Fruit fly (Drosophila melanogaster): ENCODE measurements around the gene CG7044.
A peak's percentile ranks its signal among the peaks of the same experiment; 100 is the strongest.

CG7044 gene

DNA sequence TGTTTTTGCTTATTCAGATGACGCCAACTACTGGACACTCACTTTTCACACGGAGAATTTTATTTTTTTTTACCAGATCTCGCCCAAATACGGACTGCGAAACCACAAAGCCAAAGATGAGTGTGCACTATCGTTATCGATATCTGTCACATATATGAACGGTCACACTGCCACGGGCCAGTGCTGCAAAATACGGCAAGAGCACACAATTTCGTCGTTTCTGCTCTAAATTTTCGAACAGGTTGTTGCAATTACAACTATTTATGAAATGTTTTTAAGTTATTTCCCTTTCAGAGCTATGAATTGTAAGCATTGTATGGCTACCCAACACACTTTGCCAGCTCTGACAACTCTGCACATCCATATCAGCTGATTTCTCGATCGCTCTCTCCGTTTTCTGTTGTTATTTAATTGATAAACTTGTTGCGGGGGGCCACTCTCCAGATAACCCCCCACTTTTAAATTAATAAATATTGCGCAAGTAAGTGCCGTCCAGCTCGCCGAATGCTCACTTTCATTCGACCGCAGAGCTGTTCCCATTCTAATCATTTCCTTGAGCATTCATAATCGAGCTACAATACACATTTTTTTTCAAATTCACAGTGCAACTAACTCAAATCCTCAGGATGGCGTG lies 26.0 kb upstream of the CG7044 start, which contains the start of the genes slmb and CG5793 (continued):
- TF ChIP-seq gcm (GFP tag; optimal IDR thresholded peaks at IDR 0.05), result no peak
- no peak for TF ChIP-seq tup (GFP tag; optimal IDR thresholded peaks at IDR 0.05)
- no peak for TF ChIP-seq CG17829 (tag; optimal IDR thresholded peaks at IDR 0.05)
- TF ChIP-seq lov (optimal IDR thresholded peaks at IDR 0.05), result no peak
- no peak for TF ChIP-seq lov (GFP tag; IDR thresholded peaks at IDR 0.05)
- TF ChIP-seq mam (GFP tag; optimal IDR thresholded peaks at IDR 0.05), result peak; percentile 74
- peak; percentile 24 for TF ChIP-seq CG3065 (GFP tag; optimal IDR thresholded peaks at IDR 0.05)
- TF ChIP-seq CG10267 (tag; optimal IDR thresholded peaks at IDR 0.05), result peak; percentile 94
- no peak for TF ChIP-seq zf30C (GFP tag; optimal IDR thresholded peaks at IDR 0.05)
- peak; percentile 74 for TF ChIP-seq CG9932 (GFP tag; IDR thresholded peaks at IDR 0.05)
- TF ChIP-seq kay (GFP tag; optimal IDR thresholded peaks at IDR 0.05), result peak; percentile 73
- TF ChIP-seq CG17361 (GFP tag; IDR thresholded peaks at IDR 0.05), result peak; percentile 23; the same call in 1 of the 3 replicates
- TF ChIP-seq CG30403 (GFP tag; optimal IDR thresholded peaks at IDR 0.05), result peak; percentile 62
- peak; percentile 23 for TF ChIP-seq Mes4 (GFP tag; optimal IDR thresholded peaks at IDR 0.05)
- TF ChIP-seq phol (tag; optimal IDR thresholded peaks at IDR 0.05), result peak; percentile 61
- no peak for TF ChIP-seq Atf6 (GFP tag; IDR thresholded peaks at IDR 0.05)
- peak; percentile 25 for TF ChIP-seq Mad (GFP tag; optimal IDR thresholded peaks at IDR 0.05)
- TF ChIP-seq Dbx (GFP tag; IDR thresholded peaks at IDR 0.05), result peak; percentile 57; the same call in 2 of the 3 replicates
- peak; percentile 16 for TF ChIP-seq CG10654 (GFP tag; optimal IDR thresholded peaks at IDR 0.05)
- TF ChIP-seq CG9876 (GFP tag; optimal IDR thresholded peaks at IDR 0.05), result peak; percentile 35
- peak; percentile 74 for TF ChIP-seq zfh2 (GFP tag; optimal IDR thresholded peaks at IDR 0.05)
- peak in 1 of 2 experiments; percentile 3 for TF ChIP-seq chif (GFP tag; optimal IDR thresholded peaks at IDR 0.05)
- no peak for TF ChIP-seq pita (GFP tag; optimal IDR thresholded peaks at IDR 0.05)
- peak; percentile 87 for TF ChIP-seq Myb (GFP tag; optimal IDR thresholded peaks at IDR 0.05)
- peak; percentile 83 for TF ChIP-seq BEAF-32 (GFP tag; optimal IDR thresholded peaks at IDR 0.05)
- peak; percentile 91 for TF ChIP-seq ERR (GFP tag; optimal IDR thresholded peaks at IDR 0.05)
- no peak for TF ChIP-seq exex (tag; optimal IDR thresholded peaks at IDR 0.05)
- TF ChIP-seq ato (GFP tag; IDR thresholded peaks at IDR 0.05; ENCODE audit: partially characterized antibody), result 0 out of 2 replicates have a peak, but pooled peaks have one; percentile 49
- TF ChIP-seq CG6272 (GFP tag; IDR thresholded peaks at IDR 0.05), result no peak
- TF ChIP-seq her (GFP tag; optimal IDR thresholded peaks at IDR 0.05), result peak; percentile 91
- peak; percentile 81 for TF ChIP-seq CG12659 (GFP tag; optimal IDR thresholded peaks at IDR 0.05)
- TF ChIP-seq gro (GFP tag; optimal IDR thresholded peaks at IDR 0.05), result peak; percentile 21
- TF ChIP-seq CoRest (tag; optimal IDR thresholded peaks at IDR 0.05), result peak; percentile 20
- TF ChIP-seq dpn (GFP tag; optimal IDR thresholded peaks at IDR 0.05), result peak; percentile 59 to 67
- no peak for TF ChIP-seq CG3726 (GFP tag; IDR thresholded peaks at IDR 0.05)
- TF ChIP-seq CG34376 (GFP tag; optimal IDR thresholded peaks at IDR 0.05), result peak; percentile 91
- TF ChIP-seq HLH54F (GFP tag; optimal IDR thresholded peaks at IDR 0.05), result peak; percentile 61
- TF ChIP-seq CG6813 (GFP tag; optimal IDR thresholded peaks at IDR 0.05), result no peak
- TF ChIP-seq Ptx1 (GFP tag; IDR thresholded peaks at IDR 0.05), result 0 out of 2 replicates have a peak, but pooled peaks have one; percentile 26
- peak; percentile 20 for TF ChIP-seq CG8089 (GFP tag; optimal IDR thresholded peaks at IDR 0.05)
- peak; percentile 45; the same call in 1 of the 3 replicates for TF ChIP-seq CG34224 (GFP tag; IDR thresholded peaks at IDR 0.05; ENCODE audit: partially characterized antibody)
- no peak for TF ChIP-seq fru (optimal IDR thresholded peaks at IDR 0.05)
- TF ChIP-seq vnd (GFP tag; IDR thresholded peaks at IDR 0.05; ENCODE audit: partially characterized antibody), result 0 out of 3 replicates have a peak, but pooled peaks have one; percentile 53
- peak; percentile 52 for TF ChIP-seq tin (GFP tag; optimal IDR thresholded peaks at IDR 0.05)
- TF ChIP-seq sob (GFP tag; IDR thresholded peaks at IDR 0.05), result peak; percentile 67
- 0 out of 2 replicates have a peak, but pooled peaks have one; percentile 46 for TF ChIP-seq hbn (GFP tag; IDR thresholded peaks at IDR 0.05; ENCODE audit: partially characterized antibody)
- no peak for TF ChIP-seq CG30431 (GFP tag; optimal IDR thresholded peaks at IDR 0.05)
- TF ChIP-seq CG32532 (GFP tag; IDR thresholded peaks at IDR 0.05), result 0 out of 2 replicates have a peak, but pooled peaks have one; percentile 47
- TF ChIP-seq bigmax (GFP tag; optimal IDR thresholded peaks at IDR 0.05), result peak; percentile 46
- 0 out of 2 replicates have a peak, but pooled peaks have one; percentile 17 for TF ChIP-seq CG7372 (GFP tag; IDR thresholded peaks at IDR 0.05)
